Worm (Caenorhabditis elegans) whole organism, L4 larva: ENCODE results near the gene cfap-36.
A peak's percentile ranks its signal among the peaks of the same experiment; 100 is the strongest.

ENCODE experiments used
- T26A8.4 ChIP-seq: fragments of 200-800 bp; sonication (Bioruptor generic); IDR thresholded peaks from 2 replicates; pipeline ENCODE4 v1.3.6; 2022; ENCODE audit warnings: missing genetic modification characterization, missing compliant biosample characterization
- aha-1 ChIP-seq: fragments of 150-350 bp; peaks from one replicate; lab custom pipeline; 2014; ENCODE audit warnings: missing biosample characterization, missing genetic modification characterization
- ceh-82 ChIP-seq: sonication (generic microtip); optimal IDR thresholded peaks from 2 replicates; lab custom pipeline; 2017; ENCODE audit warnings: missing biosample characterization, missing genetic modification characterization
- daf-8 ChIP-seq: fragments of 200-800 bp; sonication (Bioruptor generic); IDR thresholded peaks from 2 replicates; pipeline ENCODE4 v1.3.6; 2022; ENCODE audit warnings: missing genetic modification characterization, missing compliant biosample characterization
- lim-7 ChIP-seq: fragments of 200-800 bp; sonication (Bioruptor generic); IDR thresholded peaks from 2 replicates; pipeline ENCODE4 v1.3.6; 2022; ENCODE audit warnings: missing genetic modification characterization, missing compliant biosample characterization
- lir-3 ChIP-seq: sonication (generic microtip); optimal IDR thresholded peaks from 2 replicates; lab custom pipeline; 2016; ENCODE audit warnings: mild to moderate bottlenecking, missing genetic modification characterization, missing compliant biosample characterization
- nhr-25 ChIP-seq: sonication (generic microtip); optimal IDR thresholded peaks from 2 replicates; lab custom pipeline; 2017; ENCODE audit warnings: missing genetic modification characterization, mild to moderate bottlenecking, missing compliant biosample characterization, antibody characterized with exemption, moderate library complexity, borderline replicate concordance; ENCODE audit not compliant: insufficient read depth
- set-16 ChIP-seq: fragments of 200-800 bp; sonication (Bioruptor generic); IDR thresholded peaks from 2 replicates; pipeline ENCODE4 v1.3.6; 2022; ENCODE audit warnings: missing genetic modification reagents, missing genetic modification characterization, missing compliant biosample characterization
- unc-62 ChIP-seq, 3 experiments: fragments of 150-350 bp in 1 of 3; sonication (generic microtip); optimal IDR thresholded peaks in 2 of 3; peaks in 1 of 3; 1 replicate in 1 of 3; 2 replicates in 2 of 3; lab custom pipeline; 2014 to 2017; ENCODE audit warnings: missing biosample characterization in 3 of 3, missing genetic modification characterization in 3 of 3, missing genetic modification reagents in 3 of 3, missing genotype in 1 of 3

The cfap-36 gene

ce11 chrV:116243-116642 lies 55.8 kb downstream of the cfap-36 start:
- TF ChIP-seq aha-1 (peak; percentile 65), nhr-25 (no peak), unc-62 (GFP tag; optimal IDR thresholded peaks at IDR 0.05 in 1 of 2; lab: Kevin White, UChicago) (peak in 1 of 2 experiments; percentile 45), unc-62 (tag; optimal IDR thresholded peaks at IDR 0.05; lab: Kevin White, UChicago) (no peak), ceh-82 (no peak), set-16 (GFP tag; lab: Robert Waterston, UW) (peak; percentile 86), lir-3 (no peak), T26A8.4 (GFP tag; lab: Robert Waterston, UW) (no peak), lim-7 (GFP tag; lab: Robert Waterston, UW) (0 out of 2 replicates have a peak, but pooled peaks have one; percentile 30), daf-8 (GFP tag; lab: Robert Waterston, UW) (no peak)
